Worm (Caenorhabditis elegans) whole organism, young adult: Measurements from ENCODE around the gene pals-19.

Experiments
- C17E4.6 ChIP-seq: fragments of 200-800 bp; sonication (Bioruptor generic); IDR thresholded peaks from 2 replicates; pipeline ENCODE4 v1.3.6; 2022; ENCODE audit warnings: missing genetic modification reagents, missing genetic modification characterization, missing compliant biosample characterization
- F10E7.11 ChIP-seq: sonication (generic microtip); optimal IDR thresholded peaks from 2 replicates; lab custom pipeline; 2017; ENCODE audit warnings: mild to moderate bottlenecking, missing genetic modification characterization, moderate library complexity, missing compliant biosample characterization
- F37B4.10 ChIP-seq: fragments of 200-800 bp; sonication (Bioruptor generic); IDR thresholded peaks from 2 replicates; pipeline ENCODE4 v1.3.6; 2022; ENCODE audit warnings: missing genetic modification characterization, missing compliant biosample characterization
- F39B2.1 ChIP-seq: fragments of 200-800 bp; sonication (Bioruptor generic); IDR thresholded peaks from 2 replicates; pipeline ENCODE4 v1.3.6; 2022; ENCODE audit warnings: missing genetic modification reagents, missing genetic modification characterization, missing compliant biosample characterization
- F52B5.7 ChIP-seq: sonication (generic microtip); optimal IDR thresholded peaks from 2 replicates; lab custom pipeline; 2016; ENCODE audit warnings: mild to moderate bottlenecking, missing genetic modification characterization, missing compliant biosample characterization
- F55B11.4 ChIP-seq: sonication (generic microtip); optimal IDR thresholded peaks from 2 replicates; lab custom pipeline; 2016; ENCODE audit warnings: missing compliant biosample characterization, missing genetic modification characterization, borderline replicate concordance; ENCODE audit not compliant: insufficient read depth
- K12H6.12 ChIP-seq: fragments of 200-800 bp; sonication (Bioruptor generic); optimal IDR thresholded peaks from 2 replicates; lab custom pipeline; 2018; ENCODE audit warnings: mild to moderate bottlenecking, missing genetic modification characterization, missing compliant biosample characterization
- akir-1 ChIP-seq: fragments of 200-800 bp; sonication (Bioruptor generic); optimal IDR thresholded peaks from 2 replicates; lab custom pipeline; 2018; ENCODE audit warnings: mild to moderate bottlenecking, missing genetic modification characterization, moderate library complexity, missing compliant biosample characterization
- athp-1 ChIP-seq: sonication (generic microtip); optimal IDR thresholded peaks from 2 replicates; lab custom pipeline; 2017; ENCODE audit warnings: mild to moderate bottlenecking, missing genetic modification characterization, missing compliant biosample characterization
- attf-6 ChIP-seq: fragments of 200-800 bp; sonication (Bioruptor generic); IDR thresholded peaks from 2 replicates; pipeline ENCODE4 v1.3.6; 2022; ENCODE audit warnings: missing genetic modification reagents, missing genetic modification characterization, missing compliant biosample characterization
- bed-2 ChIP-seq: fragments of 200-800 bp; sonication (Bioruptor generic); IDR thresholded peaks from 2 replicates; pipeline ENCODE4 v1.3.6; 2022; ENCODE audit warnings: missing genetic modification reagents, missing genetic modification characterization, missing compliant biosample characterization
- ccch-3 ChIP-seq: fragments of 200-800 bp; sonication (Bioruptor generic); optimal IDR thresholded peaks from 2 replicates; lab custom pipeline; 2018; ENCODE audit warnings: mild to moderate bottlenecking, missing genetic modification characterization, missing compliant biosample characterization
- ceh-27 ChIP-seq: fragments of 200-800 bp; sonication (Bioruptor generic); optimal IDR thresholded peaks from 2 replicates; lab custom pipeline; 2018; ENCODE audit warnings: mild to moderate bottlenecking, missing genetic modification characterization, moderate library complexity, missing compliant biosample characterization
- ceh-40 ChIP-seq: fragments of 200-800 bp; sonication (Bioruptor generic); IDR thresholded peaks from 2 replicates; pipeline ENCODE4 v1.3.6; 2022; ENCODE audit warnings: missing genetic modification characterization, missing compliant biosample characterization
- ceh-58 ChIP-seq: fragments of 200-800 bp; sonication (Bioruptor generic); IDR thresholded peaks from 2 replicates; pipeline ENCODE4 v1.3.6; 2022; ENCODE audit warnings: missing genetic modification characterization, missing compliant biosample characterization
- ceh-91 ChIP-seq: fragments of 200-800 bp; sonication (Bioruptor generic); IDR thresholded peaks from 2 replicates; pipeline ENCODE4 v1.3.6; 2022; ENCODE audit warnings: missing genetic modification reagents, missing genetic modification characterization, missing compliant biosample characterization
- chd-7 ChIP-seq: sonication (generic microtip); optimal IDR thresholded peaks from 2 replicates; lab custom pipeline; 2016; ENCODE audit warnings: mild to moderate bottlenecking, missing genetic modification characterization, moderate library complexity, missing compliant biosample characterization
- dpff-1 ChIP-seq: sonication (generic microtip); optimal IDR thresholded peaks from 2 replicates; lab custom pipeline; 2017; ENCODE audit warnings: mild to moderate bottlenecking, missing genetic modification characterization, missing compliant biosample characterization
- egl-18 ChIP-seq: fragments of 200-800 bp; sonication (Bioruptor generic); IDR thresholded peaks from 2 replicates; pipeline ENCODE4 v1.3.6; 2022; ENCODE audit warnings: missing genetic modification reagents, missing genetic modification characterization, missing compliant biosample characterization
- egl-44 ChIP-seq: fragments of 200-800 bp; sonication (Bioruptor generic); IDR thresholded peaks from 2 replicates; pipeline ENCODE4 v1.3.6; 2022; ENCODE audit warnings: missing genetic modification reagents, missing genetic modification characterization, missing compliant biosample characterization
- egrh-3 ChIP-seq: fragments of 200-800 bp; sonication (Bioruptor generic); IDR thresholded peaks from 2 replicates; pipeline ENCODE4 v1.3.6; 2022; ENCODE audit warnings: missing genetic modification reagents, missing genetic modification characterization, missing compliant biosample characterization
- ets-4 ChIP-seq: fragments of 200-800 bp; sonication (Bioruptor generic); optimal IDR thresholded peaks from 2 replicates; lab custom pipeline; 2018; ENCODE audit warnings: mild to moderate bottlenecking, missing genetic modification characterization, missing compliant biosample characterization
- fkh-3 ChIP-seq: sonication (generic microtip); optimal IDR thresholded peaks from 2 replicates; lab custom pipeline; 2016; ENCODE audit warnings: mild to moderate bottlenecking, missing genetic modification characterization, missing compliant biosample characterization
- hmg-1.2 ChIP-seq: fragments of 200-800 bp; sonication (Bioruptor generic); IDR thresholded peaks from 2 replicates; pipeline ENCODE4 v1.3.6; 2022; ENCODE audit warnings: missing genetic modification reagents, missing genetic modification characterization, missing compliant biosample characterization
- hmg-20 ChIP-seq: fragments of 200-800 bp; sonication (Bioruptor generic); IDR thresholded peaks from 2 replicates; pipeline ENCODE4 v1.3.6; 2022; ENCODE audit warnings: missing genetic modification reagents, missing genetic modification characterization, missing compliant biosample characterization
- hrde-1 ChIP-seq: sonication (generic microtip); optimal IDR thresholded peaks from 2 replicates; lab custom pipeline; 2016; ENCODE audit warnings: missing genetic modification characterization, mild to moderate bottlenecking, missing compliant biosample characterization, moderate library complexity, missing genotype, missing genetic modification reagents, borderline replicate concordance
- hsf-1 ChIP-seq: fragments of 200-800 bp; sonication (Bioruptor generic); IDR thresholded peaks from 2 replicates; pipeline ENCODE4 v1.3.6; 2022; ENCODE audit warnings: missing genetic modification reagents, missing genetic modification characterization, missing compliant biosample characterization
- let-607 ChIP-seq, 2 experiments: fragments of 200-800 bp in 1 of 2; sonication (Bioruptor generic) in 1 of 2; sonication (generic microtip) in 1 of 2; optimal IDR thresholded peaks; 2 replicates each; lab custom pipeline; 2016 to 2018; ENCODE audit warnings: mild to moderate bottlenecking in 2 of 2, missing compliant biosample characterization in 2 of 2, missing genetic modification characterization in 2 of 2, moderate library complexity in 2 of 2, missing genotype in 1 of 2
- madf-10 ChIP-seq: sonication (generic microtip); optimal IDR thresholded peaks from 2 replicates; lab custom pipeline; 2016; ENCODE audit warnings: mild to moderate bottlenecking, missing genetic modification characterization, missing compliant biosample characterization
- madf-3 ChIP-seq: fragments of 200-800 bp; sonication (Bioruptor generic); IDR thresholded peaks from 2 replicates; pipeline ENCODE4 v1.3.6; 2022; ENCODE audit warnings: missing genetic modification reagents, missing genetic modification characterization, missing compliant biosample characterization
- madf-6 ChIP-seq: fragments of 200-800 bp; sonication (Bioruptor generic); IDR thresholded peaks from 2 replicates; pipeline ENCODE4 v1.3.6; 2022; ENCODE audit warnings: missing genetic modification reagents, missing genetic modification characterization, missing compliant biosample characterization
- mes-4 ChIP-seq: sonication (generic microtip); optimal IDR thresholded peaks from 2 replicates; lab custom pipeline; 2016; ENCODE audit warnings: missing genotype, missing genetic modification characterization, missing compliant biosample characterization
- nhr-179 ChIP-seq: sonication (generic microtip); optimal IDR thresholded peaks from 2 replicates; lab custom pipeline; 2016; ENCODE audit warnings: mild to moderate bottlenecking, missing genetic modification characterization, missing compliant biosample characterization
- nhr-27 ChIP-seq: fragments of 200-800 bp; sonication (Bioruptor generic); optimal IDR thresholded peaks from 2 replicates; lab custom pipeline; 2018; ENCODE audit warnings: mild to moderate bottlenecking, missing genetic modification characterization, moderate library complexity, missing compliant biosample characterization
- nhr-90 ChIP-seq: sonication (generic microtip); optimal IDR thresholded peaks from 2 replicates; lab custom pipeline; 2016; ENCODE audit warnings: missing genotype, mild to moderate bottlenecking, missing genetic modification characterization, missing compliant biosample characterization
- rcor-1 ChIP-seq: fragments of 200-800 bp; sonication (Bioruptor generic); IDR thresholded peaks from 2 replicates; pipeline ENCODE4 v1.3.6; 2022; ENCODE audit warnings: missing genetic modification reagents, missing genetic modification characterization, missing compliant biosample characterization
- rpc-1 ChIP-seq, 2 experiments: fragments of 150-350 bp in 1 of 2; sonication (generic microtip) in 1 of 2; optimal IDR thresholded peaks; 2 replicates each; lab custom pipeline; 2014 to 2018; ENCODE audit warnings: missing biosample characterization in 1 of 2, missing genetic modification characterization in 1 of 2, missing genetic modification reagents in 1 of 2, missing genotype in 1 of 2
- sdz-38 ChIP-seq: sonication (generic microtip); optimal IDR thresholded peaks from 2 replicates; lab custom pipeline; 2016; ENCODE audit warnings: missing genotype, missing genetic modification characterization, missing compliant biosample characterization
- somi-1 ChIP-seq: fragments of 200-800 bp; sonication (Bioruptor generic); optimal IDR thresholded peaks from 2 replicates; lab custom pipeline; 2018; ENCODE audit warnings: mild to moderate bottlenecking, missing genetic modification characterization, missing compliant biosample characterization
- sptf-2 ChIP-seq: fragments of 200-800 bp; sonication (Bioruptor generic); optimal IDR thresholded peaks from 2 replicates; lab custom pipeline; 2018; ENCODE audit warnings: mild to moderate bottlenecking, missing genetic modification characterization, missing compliant biosample characterization
- tbx-9 ChIP-seq: sonication (generic microtip); optimal IDR thresholded peaks from 2 replicates; lab custom pipeline; 2016; ENCODE audit warnings: borderline replicate concordance, missing genetic modification characterization, inconsistent platforms, missing compliant biosample characterization
- zfh-2 ChIP-seq: fragments of 200-800 bp; sonication (Bioruptor generic); conservative IDR thresholded peaks from 2 replicates; pipeline ENCODE4 v1.3.6; 2022; ENCODE audit warnings: missing genetic modification reagents, missing genetic modification characterization, missing compliant biosample characterization
- zim-3 ChIP-seq: sonication (generic microtip); optimal IDR thresholded peaks from 2 replicates; lab custom pipeline; 2017; ENCODE audit warnings: mild to moderate bottlenecking, missing genetic modification characterization, moderate library complexity, missing compliant biosample characterization
- ztf-18 ChIP-seq: sonication (generic microtip); optimal IDR thresholded peaks from 2 replicates; lab custom pipeline; 2016; ENCODE audit warnings: missing genotype, mild to moderate bottlenecking, missing genetic modification characterization, missing compliant biosample characterization
- ztf-22 ChIP-seq: fragments of 200-800 bp; sonication (Bioruptor generic); optimal IDR thresholded peaks from 2 replicates; lab custom pipeline; 2018; ENCODE audit warnings: mild to moderate bottlenecking, missing genetic modification characterization, moderate library complexity, missing compliant biosample characterization

Gene pals-19

DNA sequence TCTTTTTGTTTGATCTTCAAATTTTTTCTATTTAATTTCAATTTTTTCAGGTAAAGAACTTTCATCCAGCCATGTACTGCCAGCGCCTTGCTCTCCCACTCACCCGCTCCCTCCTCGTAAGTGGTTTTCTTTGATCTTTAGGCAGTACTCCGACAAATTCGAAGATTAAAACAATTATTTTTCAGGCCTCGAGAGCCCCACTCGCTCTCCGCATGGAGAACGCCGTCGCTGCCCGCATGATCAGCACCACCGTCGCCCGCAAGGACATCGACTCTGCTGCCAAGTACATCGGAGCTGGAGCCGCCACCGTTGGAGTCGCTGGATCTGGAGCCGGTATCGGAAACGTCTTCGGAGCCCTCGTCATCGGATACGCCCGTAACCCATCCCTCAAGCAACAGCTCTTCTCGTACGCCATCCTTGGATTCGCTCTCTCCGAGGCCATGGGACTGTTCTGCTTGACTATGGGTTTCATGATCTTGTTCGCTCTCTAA, 17.5 kb downstream of the pals-19 start, which contains the start of gene Y82E9BR.3:
TSS of gene Y82E9BR.3 (plus strand) at position 51 of the 491 bp plus-strand sequence.
- no peak for TF ChIP-seq sptf-2 (GFP tag; lab: Kevin White, UChicago)
- TF ChIP-seq zfh-2 (GFP tag; lab: Robert Waterston, UW): peak; percentile 87
- TF ChIP-seq madf-3: peak; percentile 79
- peak; percentile 9; the same call in 1 of the 2 replicates for TF ChIP-seq rcor-1
- no peak for TF ChIP-seq C17E4.6
- TF ChIP-seq egrh-3 (GFP tag; lab: Robert Waterston, UW): peak; percentile 93
- TF ChIP-seq ceh-40 (GFP tag; lab: Robert Waterston, UW): 0 out of 2 replicates have a peak, but pooled peaks have one; percentile 3
- TF ChIP-seq F39B2.1 (GFP tag; lab: Robert Waterston, UW): peak; percentile 49; the same call in 1 of the 2 replicates

DNA sequence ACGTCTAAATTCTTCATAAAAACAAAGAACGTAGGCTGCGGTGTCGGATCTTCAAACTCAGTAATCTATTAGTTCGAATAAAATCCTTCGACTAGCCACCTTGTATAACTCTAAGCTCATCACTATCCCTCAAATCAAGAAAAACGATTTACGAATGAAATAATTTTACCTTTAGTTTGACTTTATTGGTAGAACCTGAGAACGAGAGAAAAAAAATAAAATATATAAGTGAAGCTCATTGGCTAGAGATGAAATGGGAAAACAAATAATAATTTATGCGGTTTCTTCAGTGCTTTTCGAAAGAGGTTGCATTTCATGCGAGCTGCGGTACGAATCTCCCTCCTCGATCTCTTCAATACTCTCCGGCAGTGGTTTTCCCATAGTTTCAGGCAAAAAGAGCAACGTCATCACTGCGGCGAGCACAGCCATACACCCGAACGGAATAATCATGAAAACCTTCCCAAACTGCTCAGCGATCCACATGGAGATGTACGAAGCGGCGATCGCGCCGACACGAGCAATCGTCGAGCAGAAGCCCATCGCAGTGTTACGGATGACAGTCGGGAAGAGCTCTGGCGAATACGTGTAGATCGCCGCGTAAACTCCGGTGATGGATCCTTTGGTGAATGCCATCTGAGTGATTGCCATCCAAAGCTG, 18.1 kb downstream of the pals-19 start:
- TF ChIP-seq ets-4 (GFP tag; lab: Kevin White, UChicago) (no peak), chd-7 (peak; percentile 93), F52B5.7 (tag; lab: Kevin White, UChicago) (peak; percentile 87), ccch-3 (no peak), sdz-38 (tag; lab: Kevin White, UChicago) (no peak), F55B11.4 (tag; lab: Kevin White, UChicago) (no peak), rpc-1 (optimal IDR thresholded peaks at IDR 0.05; lab: Kevin White, UChicago) (no peak), rpc-1 (tag; optimal IDR thresholded peaks at IDR 0.05; lab: Kevin White, UChicago) (peak; percentile 11), madf-10 (peak; percentile 90), F37B4.10 (GFP tag; lab: Robert Waterston, UW) (0 out of 2 replicates have a peak, but pooled peaks have one; percentile 42), hrde-1 (peak; percentile 96), egl-44 (peak; percentile 47; the same call in 1 of the 2 replicates), fkh-3 (peak; percentile 89), zim-3 (peak; percentile 69), bed-2 (GFP tag; lab: Robert Waterston, UW) (no peak), attf-6 (GFP tag; lab: Robert Waterston, UW) (peak; percentile 82), ceh-58 (GFP tag; lab: Robert Waterston, UW) (no peak), athp-1 (tag; lab: Kevin White, UChicago) (peak; percentile 96), F10E7.11 (peak; percentile 94), hsf-1 (GFP tag; lab: Robert Waterston, UW) (peak; percentile 79), nhr-27 (tag; lab: Kevin White, UChicago) (peak; percentile 83), zfh-2 (GFP tag; lab: Robert Waterston, UW) (peak; percentile 59), madf-6 (GFP tag; lab: Robert Waterston, UW) (peak; percentile 83), mes-4 (tag; lab: Kevin White, UChicago) (peak; percentile 17), tbx-9 (tag; lab: Kevin White, UChicago) (no peak), dpff-1 (tag; lab: Kevin White, UChicago) (peak; percentile 81), nhr-90 (tag; lab: Kevin White, UChicago) (peak; percentile 93), ceh-91 (no peak), somi-1 (GFP tag; lab: Kevin White, UChicago) (peak; percentile 44), ztf-18 (tag; lab: Kevin White, UChicago) (peak; percentile 57), let-607 (tag; optimal IDR thresholded peaks at IDR 0.05; lab: Kevin White, UChicago) (peak; percentile 46 to 74), hmg-1.2 (GFP tag; lab: Robert Waterston, UW) (peak; percentile 55), akir-1 (GFP tag; lab: Kevin White, UChicago) (no peak), hmg-20 (GFP tag; lab: Robert Waterston, UW) (peak; percentile 84), ztf-22 (GFP tag; lab: Kevin White, UChicago) (peak; percentile 81), egl-18 (GFP tag; lab: Robert Waterston, UW) (peak; percentile 77; the same call in 1 of the 2 replicates), ceh-40 (GFP tag; lab: Robert Waterston, UW) (0 out of 2 replicates have a peak, but pooled peaks have one; percentile 47), ceh-27 (GFP tag; lab: Kevin White, UChicago) (no peak), K12H6.12 (tag; lab: Kevin White, UChicago) (peak; percentile 79), nhr-179 (tag; lab: Kevin White, UChicago) (no peak)
